Fruit fly (Drosophila melanogaster): ENCODE data around the gene dcma.
A peak's percentile ranks its signal among the peaks of the same experiment; 100 is the strongest.

dcma gene

dm6 chr2L:4660932-4661331 lies 33.6 kb upstream of the dcma start (continued):
- TF ChIP-seq Dip3 (GFP tag; optimal IDR thresholded peaks at IDR 0.05): no peak
- peak; percentile 35 for TF ChIP-seq stwl (tag; optimal IDR thresholded peaks at IDR 0.05)
- TF ChIP-seq HLH4C (GFP tag; IDR thresholded peaks at IDR 0.05; ENCODE audit: partially characterized antibody): 0 out of 3 replicates have a peak, but pooled peaks have one; percentile 6
- TF ChIP-seq gfzf (GFP tag; optimal IDR thresholded peaks at IDR 0.05): no peak
- no peak for TF ChIP-seq zfh2 (GFP tag; optimal IDR thresholded peaks at IDR 0.05)
- TF ChIP-seq Bdp1 (GFP tag; optimal IDR thresholded peaks at IDR 0.05): no peak
- TF ChIP-seq Hr3 (GFP tag; optimal IDR thresholded peaks at IDR 0.05): no peak
- TF ChIP-seq pum (GFP tag; optimal IDR thresholded peaks at IDR 0.05): no peak
- no peak for TF ChIP-seq ewg (GFP tag; optimal IDR thresholded peaks at IDR 0.05)
- peak; percentile 1 for TF ChIP-seq nmo (GFP tag; optimal IDR thresholded peaks at IDR 0.05)
- no peak for TF ChIP-seq NC2β (GFP tag; optimal IDR thresholded peaks at IDR 0.05)
- TF ChIP-seq Fer1 (GFP tag; optimal IDR thresholded peaks at IDR 0.05): no peak
- peak; percentile 60; the same call in 2 of the 3 replicates for TF ChIP-seq knrl (GFP tag; IDR thresholded peaks at IDR 0.05; ENCODE audit: partially characterized antibody)
- no peak for TF ChIP-seq CG1603 (tag; optimal IDR thresholded peaks at IDR 0.05)
- TF ChIP-seq CG4707 (GFP tag; optimal IDR thresholded peaks at IDR 0.05): no peak
- TF ChIP-seq CG17829 (tag; optimal IDR thresholded peaks at IDR 0.05): no peak
- no peak for TF ChIP-seq CG7372 (GFP tag; IDR thresholded peaks at IDR 0.05)
- TF ChIP-seq chm (GFP tag; IDR thresholded peaks at IDR 0.05): no peak
- TF ChIP-seq NK7.1 (GFP tag; optimal IDR thresholded peaks at IDR 0.05): no peak
- no peak for TF ChIP-seq bigmax (GFP tag; optimal IDR thresholded peaks at IDR 0.05)
- TF ChIP-seq twi (tag; optimal IDR thresholded peaks at IDR 0.05): no peak
- no peak for TF ChIP-seq CG10462 (GFP tag; optimal IDR thresholded peaks at IDR 0.05)
- TF ChIP-seq Aef1 (GFP tag; IDR thresholded peaks at IDR 0.05): no peak
- no peak for TF ChIP-seq CG42726 (GFP tag; IDR thresholded peaks at IDR 0.05; ENCODE audit: partially characterized antibody)
- peak in 1 of 2 experiments; percentile 34 for TF ChIP-seq Pdp1 (GFP tag; optimal IDR thresholded peaks at IDR 0.05)
- TF ChIP-seq lov (optimal IDR thresholded peaks at IDR 0.05): no peak
- no peak for TF ChIP-seq lov (GFP tag; IDR thresholded peaks at IDR 0.05)
- no peak for TF ChIP-seq pfk (GFP tag; optimal IDR thresholded peaks at IDR 0.05)
- no peak for TF ChIP-seq CG34422 (GFP tag; IDR thresholded peaks at IDR 0.05)
- no peak for TF ChIP-seq CG12299 (tag; optimal IDR thresholded peaks at IDR 0.05)
- TF ChIP-seq Abd-B (GFP tag; optimal IDR thresholded peaks at IDR 0.05): peak; percentile 20
- no peak for TF ChIP-seq ato (GFP tag; IDR thresholded peaks at IDR 0.05; ENCODE audit: partially characterized antibody)
- peak; percentile 71 for TF ChIP-seq Bgb (GFP tag; IDR thresholded peaks at IDR 0.05; ENCODE audit: partially characterized antibody)
- no peak for TF ChIP-seq usp (GFP tag; optimal IDR thresholded peaks at IDR 0.05)
- TF ChIP-seq CG6272 (GFP tag; IDR thresholded peaks at IDR 0.05): no peak
- no peak for TF ChIP-seq CG17385 (GFP tag; optimal IDR thresholded peaks at IDR 0.05)
- TF ChIP-seq ems (GFP tag; optimal IDR thresholded peaks at IDR 0.05): no peak
- TF ChIP-seq dimm (GFP tag; IDR thresholded peaks at IDR 0.05): no peak
- no peak for TF ChIP-seq Asciz (GFP tag; optimal IDR thresholded peaks at IDR 0.05)
- TF ChIP-seq gsb (GFP tag; IDR thresholded peaks at IDR 0.05): no peak
- TF ChIP-seq dmrt11E (tag; optimal IDR thresholded peaks at IDR 0.05): no peak
- no peak for TF ChIP-seq seq (GFP tag; IDR thresholded peaks at IDR 0.05)
- TF ChIP-seq h (optimal IDR thresholded peaks at IDR 0.05): no peak
- TF ChIP-seq CG8359 (GFP tag; optimal IDR thresholded peaks at IDR 0.05; ENCODE audit: borderline replicate concordance): no peak
- TF ChIP-seq shn (GFP tag; optimal IDR thresholded peaks at IDR 0.05): no peak
- TF ChIP-seq CG14710 (tag; optimal IDR thresholded peaks at IDR 0.05): no peak
- no peak for TF ChIP-seq ssp (GFP tag; IDR thresholded peaks at IDR 0.05)
- no peak for TF ChIP-seq B-H1 (GFP tag; IDR thresholded peaks at IDR 0.05)
- TF ChIP-seq CG11504 (tag; optimal IDR thresholded peaks at IDR 0.05): peak; percentile 53
- TF ChIP-seq toy (GFP tag; IDR thresholded peaks at IDR 0.05): no peak
- TF ChIP-seq Ets65A (GFP tag): no peak
- no peak for TF ChIP-seq Optix (GFP tag; IDR thresholded peaks at IDR 0.05)
